Worm (Caenorhabditis elegans) whole organism, late embryonic: ENCODE results near the gene F42F12.11.
A peak's percentile ranks its signal among the peaks of the same experiment; 100 is the strongest.

Experiments used
- C08G9.2 ChIP-seq: sonication (generic microtip); optimal IDR thresholded peaks from 2 replicates; lab custom pipeline; 2016; ENCODE audit warnings: mild to moderate bottlenecking, missing genetic modification characterization, moderate library complexity, missing compliant biosample characterization
- C38D4.7 ChIP-seq: fragments of 200-800 bp; sonication (Bioruptor generic); optimal IDR thresholded peaks from 2 replicates; lab custom pipeline; 2018; ENCODE audit warnings: mild to moderate bottlenecking, missing genetic modification characterization, moderate library complexity, missing compliant biosample characterization
- F13H6.1 ChIP-seq: sonication (generic microtip); optimal IDR thresholded peaks from 2 replicates; lab custom pipeline; 2016; ENCODE audit warnings: missing genetic modification characterization, missing compliant biosample characterization
- K09A11.1 ChIP-seq: sonication (generic microtip); optimal IDR thresholded peaks from 2 replicates; lab custom pipeline; 2017; ENCODE audit warnings: antibody characterized with exemption, mild to moderate bottlenecking, missing genetic modification characterization, missing compliant biosample characterization; ENCODE audit not compliant: insufficient read depth
- T23F11.4 ChIP-seq: fragments of 200-800 bp; sonication (Bioruptor generic); optimal IDR thresholded peaks from 2 replicates; lab custom pipeline; 2018; ENCODE audit warnings: mild to moderate bottlenecking, missing genetic modification characterization, missing compliant biosample characterization
- ahr-1 ChIP-seq: sonication (generic microtip); optimal IDR thresholded peaks from 2 replicates; lab custom pipeline; 2016; ENCODE audit warnings: missing genetic modification characterization, missing compliant biosample characterization
- ceh-14 ChIP-seq: sonication (generic microtip); optimal IDR thresholded peaks from 2 replicates; lab custom pipeline; 2016; ENCODE audit warnings: missing genotype, missing genetic modification characterization, missing compliant biosample characterization
- ceh-19 ChIP-seq: fragments of 200-800 bp; sonication (Bioruptor generic); optimal IDR thresholded peaks from 2 replicates; lab custom pipeline; 2018; ENCODE audit warnings: mild to moderate bottlenecking, missing genetic modification characterization, missing compliant biosample characterization
- ceh-22 ChIP-seq: sonication (generic microtip); optimal IDR thresholded peaks from 2 replicates; lab custom pipeline; 2017; ENCODE audit warnings: missing biosample characterization, missing genetic modification characterization
- ceh-24 ChIP-seq: sonication (generic microtip); optimal IDR thresholded peaks from 2 replicates; lab custom pipeline; 2016; ENCODE audit warnings: mild to moderate bottlenecking, missing genetic modification characterization, missing compliant biosample characterization
- ceh-30 ChIP-seq: fragments of 150-350 bp; optimal IDR thresholded peaks from 2 replicates; lab custom pipeline; 2014; ENCODE audit warnings: missing biosample characterization, missing genetic modification characterization
- ceh-31 ChIP-seq: sonication (generic microtip); optimal IDR thresholded peaks from 2 replicates; lab custom pipeline; 2016; ENCODE audit warnings: missing genetic modification characterization, missing compliant biosample characterization
- ceh-48 ChIP-seq: sonication (generic microtip); optimal IDR thresholded peaks from 2 replicates; lab custom pipeline; 2016; ENCODE audit warnings: missing genetic modification characterization, inconsistent platforms, missing compliant biosample characterization
- ceh-6 ChIP-seq: fragments of 200-800 bp; sonication (Bioruptor generic); optimal IDR thresholded peaks from 2 replicates; lab custom pipeline; 2018; ENCODE audit warnings: mild to moderate bottlenecking, missing genetic modification characterization, missing compliant biosample characterization
- dmd-4 ChIP-seq: sonication (generic microtip); optimal IDR thresholded peaks from 2 replicates; lab custom pipeline; 2016; ENCODE audit warnings: borderline replicate concordance, missing genetic modification characterization, missing compliant biosample characterization
- dve-1 ChIP-seq: sonication (generic microtip); optimal IDR thresholded peaks from 2 replicates; lab custom pipeline; 2017; ENCODE audit warnings: antibody characterized with exemption, mild to moderate bottlenecking, missing genetic modification characterization, missing compliant biosample characterization
- elt-2 ChIP-seq: sonication (generic microtip); optimal IDR thresholded peaks from 2 replicates; lab custom pipeline; 2016; ENCODE audit warnings: missing genetic modification reagents, missing genetic modification characterization, missing compliant biosample characterization
- ets-4 ChIP-seq: sonication (generic microtip); optimal IDR thresholded peaks from 2 replicates; lab custom pipeline; 2016; ENCODE audit warnings: missing genetic modification characterization, missing compliant biosample characterization
- fkh-10 ChIP-seq: fragments of 150-350 bp; optimal IDR thresholded peaks from 2 replicates; lab custom pipeline; 2014; ENCODE audit warnings: missing biosample characterization, missing genetic modification reagents, missing genetic modification characterization
- hlh-30 ChIP-seq: sonication (generic microtip); optimal IDR thresholded peaks from 2 replicates; lab custom pipeline; 2017; ENCODE audit warnings: antibody characterized with exemption, missing genetic modification characterization, missing compliant biosample characterization; ENCODE audit not compliant: insufficient read depth
- lin-11 ChIP-seq: fragments of 200-800 bp; sonication (Bioruptor generic); optimal IDR thresholded peaks from 2 replicates; lab custom pipeline; 2018; ENCODE audit warnings: mild to moderate bottlenecking, missing genetic modification characterization, missing compliant biosample characterization
- madf-2 ChIP-seq: sonication (generic microtip); optimal IDR thresholded peaks from 2 replicates; lab custom pipeline; 2017; ENCODE audit warnings: missing genetic modification characterization, missing compliant biosample characterization
- mec-3 ChIP-seq: sonication (generic microtip); optimal IDR thresholded peaks from 2 replicates; lab custom pipeline; 2016; ENCODE audit warnings: borderline replicate concordance, missing genetic modification characterization, missing compliant biosample characterization
- nfya-1 ChIP-seq: sonication (generic microtip); optimal IDR thresholded peaks from 2 replicates; lab custom pipeline; 2017; ENCODE audit warnings: missing genetic modification characterization, mild to moderate bottlenecking, missing compliant biosample characterization, antibody characterized with exemption, moderate library complexity
- nhr-11 ChIP-seq: fragments of 150-350 bp; optimal IDR thresholded peaks from 2 replicates; lab custom pipeline; 2014; ENCODE audit warnings: missing biosample characterization, missing genetic modification characterization
- nhr-232 ChIP-seq: sonication (generic microtip); optimal IDR thresholded peaks from 2 replicates; lab custom pipeline; 2016; ENCODE audit warnings: missing genetic modification characterization, missing compliant biosample characterization
- npax-4 ChIP-seq: sonication (generic microtip); optimal IDR thresholded peaks from 2 replicates; lab custom pipeline; 2016; ENCODE audit warnings: missing genetic modification characterization, missing compliant biosample characterization
- pat-9 ChIP-seq: fragments of 200-800 bp; sonication (Bioruptor generic); optimal IDR thresholded peaks from 2 replicates; lab custom pipeline; 2018; ENCODE audit warnings: mild to moderate bottlenecking, missing genetic modification characterization, moderate library complexity, missing compliant biosample characterization
- pha-4 ChIP-seq: fragments of 150-350 bp; optimal IDR thresholded peaks from 2 replicates; lab custom pipeline; 2018; ENCODE audit warnings: missing biosample characterization, missing genetic modification reagents, missing genetic modification characterization
- ref-2 ChIP-seq: sonication (generic microtip); optimal IDR thresholded peaks from 2 replicates; lab custom pipeline; 2016; ENCODE audit warnings: missing genetic modification characterization, missing compliant biosample characterization
- sox-4 ChIP-seq: sonication (generic microtip); optimal IDR thresholded peaks from 2 replicates; lab custom pipeline; 2017; ENCODE audit warnings: mild to moderate bottlenecking, missing genetic modification characterization, inconsistent platforms, missing compliant biosample characterization
- tbx-2 ChIP-seq: sonication (generic microtip); optimal IDR thresholded peaks from 2 replicates; lab custom pipeline; 2016; ENCODE audit warnings: missing genetic modification characterization, missing compliant biosample characterization
- tbx-7 ChIP-seq: sonication (generic microtip); optimal IDR thresholded peaks from 2 replicates; lab custom pipeline; 2016; ENCODE audit warnings: missing genotype, missing genetic modification characterization, missing compliant biosample characterization
- ttx-3 ChIP-seq: sonication (generic microtip); optimal IDR thresholded peaks from 2 replicates; lab custom pipeline; 2016; ENCODE audit warnings: missing genetic modification reagents, missing genetic modification characterization, missing compliant biosample characterization
- unc-3 ChIP-seq, 2 experiments: fragments of 200-800 bp in 1 of 2; sonication (Bioruptor generic) in 1 of 2; sonication (generic microtip) in 1 of 2; conservative IDR thresholded peaks in 1 of 2; optimal IDR thresholded peaks in 1 of 2; 2 replicates each; pipeline versions ENCODE4 v1.3.6 to Lab custom; 2016 to 2022; ENCODE audit warnings: missing compliant biosample characterization in 2 of 2, missing genetic modification characterization in 2 of 2, missing genetic modification reagents in 1 of 2
- unc-55 ChIP-seq: sonication (generic microtip); optimal IDR thresholded peaks from 2 replicates; lab custom pipeline; 2017; ENCODE audit warnings: missing biosample characterization, missing genetic modification reagents, missing genetic modification characterization
- zip-5 ChIP-seq: sonication (generic microtip); optimal IDR thresholded peaks from 2 replicates; lab custom pipeline; 2016; ENCODE audit warnings: missing genetic modification characterization, missing compliant biosample characterization

F42F12.11 gene

ce11 chrX:12314395-12314794, 32.4 kb upstream of the F42F12.11 start:
- no peak for TF ChIP-seq nhr-11 (tag; lab: Kevin White, UChicago)
- no peak for TF ChIP-seq nhr-232 (tag; lab: Kevin White, UChicago)
- TF ChIP-seq ceh-24 (tag; lab: Kevin White, UChicago): no peak
- no peak for TF ChIP-seq ceh-6 (GFP tag; lab: Kevin White, UChicago)
- TF ChIP-seq, all 69 proteins: peak for 0

ce11 chrX:12315268-12315667, 31.6 kb upstream of the F42F12.11 start, which contains the start of gene xtr-2:
Gene xtr-2, plus strand, starts transcription at chrX:12315568.
- no peak for TF ChIP-seq ceh-14
- TF ChIP-seq C38D4.7: no peak
- no peak for TF ChIP-seq lin-11 (tag; lab: Kevin White, UChicago)
- TF ChIP-seq unc-3 (GFP tag; conservative IDR thresholded peaks at IDR 0.05; lab: Robert Waterston, UW): no peak
- TF ChIP-seq unc-3 (tag; optimal IDR thresholded peaks at IDR 0.05; lab: Kevin White, UChicago): no peak
- TF ChIP-seq K09A11.1: no peak

ce11 chrX:12317560-12317959, 29.3 kb upstream of the F42F12.11 start:
- TF ChIP-seq unc-3 (GFP tag; conservative IDR thresholded peaks at IDR 0.05; lab: Robert Waterston, UW) (no peak), unc-3 (tag; optimal IDR thresholded peaks at IDR 0.05; lab: Kevin White, UChicago) (no peak), fkh-10 (GFP tag; lab: Kevin White, UChicago) (no peak), elt-2 (no peak), pat-9 (tag; lab: Kevin White, UChicago) (no peak), ahr-1 (tag; lab: Kevin White, UChicago) (no peak), pha-4 (tag; lab: Kevin White, UChicago) (no peak), ceh-14 (no peak), dmd-4 (tag; lab: Kevin White, UChicago) (no peak), sox-4 (no peak)

- TF ChIP-seq tbx-2 (peak; percentile 35), ttx-3 (no peak), elt-2 (peak; percentile 26), unc-55 (GFP tag; lab: Kevin White, UChicago) (peak; percentile 49)
Observed at ce11 chrX:12320737-12321136, 26.1 kb upstream of the F42F12.11 start, which contains the start of gene ceh-40. Gene ceh-40, minus strand, starts transcription at chrX:12320777.

- TF ChIP-seq nhr-11 (tag; lab: Kevin White, UChicago) (no peak), F13H6.1 (tag; lab: Kevin White, UChicago) (no peak)
Observed at ce11 chrX:12321357-12321756, 25.5 kb upstream of the F42F12.11 start, which contains the start of gene F17A2.13. Gene F17A2.13, plus strand, starts transcription at chrX:12321657.

- TF ChIP-seq nhr-232 (tag; lab: Kevin White, UChicago): no peak
Observed at ce11 chrX:12323439-12323838, 23.4 kb upstream of the F42F12.11 start, which contains the start of gene srd-40. Gene srd-40, plus strand, starts transcription at chrX:12323739.

ce11 chrX:12326424-12326823, 20.4 kb upstream of the F42F12.11 start, which contains the start of gene srd-41:
Gene srd-41, plus strand, starts transcription at chrX:12326724.
- TF ChIP-seq unc-55 (GFP tag; lab: Kevin White, UChicago) (no peak), ceh-31 (no peak), C08G9.2 (tag; lab: Kevin White, UChicago) (no peak), sox-4 (no peak), ahr-1 (tag; lab: Kevin White, UChicago) (no peak)

- no peak for TF ChIP-seq madf-2 (tag; lab: Kevin White, UChicago)
- TF ChIP-seq tbx-2: no peak
- TF ChIP-seq ceh-30 (tag; lab: Kevin White, UChicago): no peak
- TF ChIP-seq ceh-48 (tag; lab: Kevin White, UChicago): no peak
- TF ChIP-seq T23F11.4 (GFP tag; lab: Kevin White, UChicago): no peak
- TF ChIP-seq ets-4 (tag; lab: Kevin White, UChicago): no peak
- TF ChIP-seq ceh-19 (GFP tag; lab: Kevin White, UChicago): no peak
- TF ChIP-seq npax-4 (tag; lab: Kevin White, UChicago): no peak
- TF ChIP-seq dve-1: no peak
- no peak for TF ChIP-seq ref-2 (tag; lab: Kevin White, UChicago)
- TF ChIP-seq zip-5 (tag; lab: Kevin White, UChicago): no peak
- TF ChIP-seq hlh-30 (tag; lab: Kevin White, UChicago): no peak
- TF ChIP-seq nfya-1 (tag; lab: Kevin White, UChicago): no peak
- no peak for TF ChIP-seq tbx-7 (tag; lab: Kevin White, UChicago)
- no peak for TF ChIP-seq ceh-22
- no peak for TF ChIP-seq F13H6.1 (tag; lab: Kevin White, UChicago)
- no peak for TF ChIP-seq mec-3 (tag; lab: Kevin White, UChicago)
- no peak for TF ChIP-seq ceh-24 (tag; lab: Kevin White, UChicago)
Observed at ce11 chrX:12328676-12329075, 18.2 kb upstream of the F42F12.11 start, which contains the start of gene srd-45. Gene srd-45, plus strand, starts transcription at chrX:12328976.
